Worm (Caenorhabditis elegans) whole organism, L2 larva: ENCODE measurements around the gene mrpl-51.

Experiments
- ama-1 ChIP-seq: fragments of 150-350 bp; optimal IDR thresholded peaks from 2 replicates; lab custom pipeline; 2018; ENCODE audit warnings: inconsistent platforms
- nhr-10 ChIP-seq: sonication (generic microtip); optimal IDR thresholded peaks from 2 replicates; lab custom pipeline; 2017; ENCODE audit warnings: missing biosample characterization, missing genetic modification characterization
- nhr-25 ChIP-seq: fragments of 150-350 bp; sonication (generic microtip); optimal IDR thresholded peaks from 3 replicates; lab custom pipeline; 2014; ENCODE audit warnings: missing biosample characterization, missing genetic modification characterization
- unc-39 ChIP-seq: fragments of 150-350 bp; optimal IDR thresholded peaks from 2 replicates; lab custom pipeline; 2014; ENCODE audit warnings: missing biosample characterization, missing genetic modification characterization

- TF ChIP-seq unc-39 (tag; lab: Kevin White, UChicago) (no peak), nhr-25 (no peak), ama-1 (no peak), nhr-10 (no peak)
Observed at ce11 chrIV:12040431-12040830, 9.3 kb downstream of the mrpl-51 start.
